Worm (Caenorhabditis elegans): Measurements from ENCODE around the gene F54C9.14.

ce11 chrII:8518210-8518609, 43.9 kb upstream of the F54C9.14 start, which contains the start of gene T13H5.8:
- TF ChIP-seq F22D6.2 (tag; optimal IDR thresholded peaks at IDR 0.05) (no peak), sea-2 (GFP tag; IDR thresholded peaks at IDR 0.05) (no peak), him-1 (tag; optimal IDR thresholded peaks at IDR 0.05) (no peak), madf-3 (GFP tag; IDR thresholded peaks at IDR 0.05) (no peak), nhr-120 (GFP tag; IDR thresholded peaks at IDR 0.05) (no peak), unc-130 (GFP tag; optimal IDR thresholded peaks at IDR 0.05) (no peak), B0261.1 (tag; optimal IDR thresholded peaks at IDR 0.05) (no peak), ama-1 (optimal IDR thresholded peaks at IDR 0.05) (no peak), ama-1 (GFP tag; optimal IDR thresholded peaks at IDR 0.05) (no peak), snpc-4 (GFP tag; optimal IDR thresholded peaks at IDR 0.05) (no peak), snpc-4 (tag; optimal IDR thresholded peaks at IDR 0.05) (no peak), nfya-2 (GFP tag; IDR thresholded peaks at IDR 0.05) (no peak), lin-40 (tag; optimal IDR thresholded peaks at IDR 0.05) (no peak), unc-62 (GFP tag; optimal IDR thresholded peaks at IDR 0.05) (no peak), madf-8 (GFP tag; conservative IDR thresholded peaks at IDR 0.05) (no peak), ceh-27 (GFP tag; optimal IDR thresholded peaks at IDR 0.05) (no peak)

All from whole organism, young adult.